Worm (Caenorhabditis elegans) whole organism, midembryonic: ENCODE results near the gene grl-18.

Experiments
- cog-1 ChIP-seq: sonication (generic microtip); optimal IDR thresholded peaks from 2 replicates; lab custom pipeline; 2016; ENCODE audit warnings: missing genetic modification characterization, missing compliant biosample characterization
- ref-1 ChIP-seq: fragments of 200-800 bp; sonication (Bioruptor generic); conservative IDR thresholded peaks from 2 replicates; pipeline ENCODE4 v1.3.6; 2022; ENCODE audit warnings: missing genetic modification reagents, missing genetic modification characterization, missing compliant biosample characterization
- tab-1 ChIP-seq: fragments of 200-800 bp; sonication (Bioruptor generic); IDR thresholded peaks from 2 replicates; pipeline ENCODE4 v1.3.6; 2022; ENCODE audit warnings: missing genetic modification characterization, missing compliant biosample characterization
- ztf-23 ChIP-seq: fragments of 200-800 bp; sonication (Bioruptor generic); IDR thresholded peaks from 2 replicates; pipeline ENCODE4 v1.3.6; 2022; ENCODE audit warnings: missing genetic modification reagents, missing genetic modification characterization, missing compliant biosample characterization

DNA sequence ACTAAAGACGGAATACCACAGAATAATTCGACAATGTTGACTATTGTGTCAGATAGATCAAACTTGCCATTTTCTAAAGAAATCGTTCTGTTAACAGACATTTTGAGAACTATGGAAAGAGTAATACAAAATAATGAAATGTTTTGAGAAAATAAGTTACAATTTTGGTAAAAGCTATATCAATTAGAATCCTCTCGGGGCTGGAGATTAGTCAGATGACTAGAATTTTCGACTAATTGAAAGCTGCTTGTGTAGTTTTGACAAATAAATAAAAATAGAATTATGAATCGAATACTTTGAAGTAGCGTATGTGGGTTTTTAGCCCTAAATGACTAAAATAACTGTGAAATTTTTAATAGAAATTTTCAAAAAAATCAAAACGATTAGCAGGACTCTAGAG, 3.8 kb downstream of the grl-18 start, which contains the start of gene srg-65:
- TF ChIP-seq cog-1 (tag; lab: Kevin White, UChicago) (no peak), ref-1 (GFP tag; lab: Robert Waterston, UW) (no peak), ztf-23 (GFP tag; lab: Robert Waterston, UW) (no peak), tab-1 (GFP tag; lab: Robert Waterston, UW) (no peak)
